Worm (Caenorhabditis elegans) whole organism, L4/young adult: Measurements from ENCODE around the gene nlp-24.

ENCODE experiments used
- dao-5 ChIP-seq: sonication (generic microtip); optimal IDR thresholded peaks from 2 replicates; lab custom pipeline; 2016; ENCODE audit warnings: missing genotype, missing genetic modification characterization, moderate library complexity, missing compliant biosample characterization
- him-1 ChIP-seq: sonication (generic microtip); optimal IDR thresholded peaks from 2 replicates; lab custom pipeline; 2016; ENCODE audit warnings: missing genotype, missing genetic modification reagents, missing genetic modification characterization, missing compliant biosample characterization

DNA sequence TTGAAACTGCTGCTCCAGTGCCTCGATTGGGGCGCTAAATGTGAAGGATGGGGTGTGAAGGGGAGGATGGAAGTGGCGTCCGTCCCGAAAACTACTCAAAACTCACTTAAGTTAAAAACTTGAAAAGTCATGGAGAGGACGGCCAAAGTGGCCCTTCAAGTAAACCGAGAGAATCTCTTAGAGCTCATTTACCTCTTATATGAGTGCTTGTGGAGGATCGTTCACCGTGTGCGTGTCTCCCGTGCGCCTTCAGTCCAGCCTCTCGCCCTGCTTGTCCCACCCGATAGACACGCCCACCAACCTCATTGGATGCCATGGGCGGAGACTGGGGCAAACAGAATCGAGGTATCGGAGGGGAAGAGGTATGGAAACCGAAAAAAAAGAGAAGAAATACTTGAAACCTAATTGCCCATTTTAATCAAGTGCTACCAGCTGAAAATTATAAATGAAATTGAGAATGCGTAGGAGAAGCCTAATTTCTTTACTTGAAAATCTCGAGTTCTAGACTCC is 48.8 kb downstream of the nlp-24 start, which contains the start of gene ceh-27:
- no peak for TF ChIP-seq him-1
- TF ChIP-seq dao-5 (tag; lab: Kevin White, UChicago) = no peak
